Worm (Caenorhabditis elegans) whole organism, late embryonic: ENCODE results near the gene C08F8.6.

Experiments
- F13H6.1 ChIP-seq: sonication (generic microtip); optimal IDR thresholded peaks from 2 replicates; lab custom pipeline; 2016; ENCODE audit warnings: missing genetic modification characterization, missing compliant biosample characterization
- ama-1 ChIP-seq: fragments of 150-350 bp; optimal IDR thresholded peaks from 2 replicates; lab custom pipeline; 2014
- ceh-2 ChIP-seq: sonication (generic microtip); optimal IDR thresholded peaks from 2 replicates; lab custom pipeline; 2016; ENCODE audit warnings: missing genotype, missing genetic modification characterization, missing compliant biosample characterization
- che-1 ChIP-seq: sonication (generic microtip); optimal IDR thresholded peaks from 2 replicates; lab custom pipeline; 2016; ENCODE audit warnings: mild to moderate bottlenecking, missing genetic modification characterization, missing compliant biosample characterization
- eyg-1 ChIP-seq: sonication (generic microtip); optimal IDR thresholded peaks from 2 replicates; lab custom pipeline; 2016; ENCODE audit warnings: missing genotype, missing genetic modification characterization, missing compliant biosample characterization
- lim-6 ChIP-seq: sonication (generic microtip); optimal IDR thresholded peaks from 2 replicates; lab custom pipeline; 2016; ENCODE audit warnings: missing genetic modification characterization, missing compliant biosample characterization
- nfya-1 ChIP-seq: sonication (generic microtip); optimal IDR thresholded peaks from 2 replicates; lab custom pipeline; 2017; ENCODE audit warnings: missing genetic modification characterization, mild to moderate bottlenecking, missing compliant biosample characterization, antibody characterized with exemption, moderate library complexity
- pha-2 ChIP-seq: sonication (generic microtip); optimal IDR thresholded peaks from 2 replicates; lab custom pipeline; 2017; ENCODE audit warnings: mild to moderate bottlenecking, missing genetic modification characterization, missing compliant biosample characterization
- sox-4 ChIP-seq: sonication (generic microtip); optimal IDR thresholded peaks from 2 replicates; lab custom pipeline; 2017; ENCODE audit warnings: mild to moderate bottlenecking, missing genetic modification characterization, inconsistent platforms, missing compliant biosample characterization
- ztf-16 ChIP-seq: sonication (generic microtip); optimal IDR thresholded peaks from 2 replicates; lab custom pipeline; 2017; ENCODE audit warnings: missing genetic modification characterization, missing compliant biosample characterization

DNA sequence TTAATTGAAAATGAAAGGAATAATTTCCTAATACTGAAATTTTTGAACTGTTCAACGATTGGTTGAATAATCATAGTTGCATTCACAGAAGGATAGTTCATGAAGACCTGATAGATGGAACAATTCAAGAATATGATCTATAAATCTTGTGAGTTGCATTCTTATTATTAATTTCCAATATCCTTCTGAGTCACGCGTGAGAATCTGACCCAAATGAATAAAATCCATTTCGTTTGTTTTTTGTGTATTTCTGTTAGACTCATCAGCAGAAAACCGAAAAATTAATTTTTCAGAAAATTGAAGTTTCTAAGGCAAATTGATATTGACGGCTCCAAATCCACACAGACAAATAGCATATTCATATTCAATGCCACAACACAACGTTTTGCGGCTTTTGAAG is 24.7 kb upstream of the C08F8.6 start, which contains the start of gene fbxb-79:
- TF ChIP-seq lim-6 (tag; lab: Kevin White, UChicago) = no peak
- TF ChIP-seq nfya-1 (tag; lab: Kevin White, UChicago) = no peak
- no peak for TF ChIP-seq pha-2 (tag; lab: Kevin White, UChicago)
- no peak for TF ChIP-seq che-1 (tag; lab: Kevin White, UChicago)
- TF ChIP-seq ztf-16 = no peak
- no peak for TF ChIP-seq F13H6.1 (tag; lab: Kevin White, UChicago)
- no peak for TF ChIP-seq eyg-1
- TF ChIP-seq sox-4 (tag; lab: Kevin White, UChicago) = no peak
- no peak for TF ChIP-seq ceh-2 (tag; lab: Kevin White, UChicago)
- TF ChIP-seq ama-1 (lab: Kevin White, UChicago) = no peak
